Worm (Caenorhabditis elegans): ENCODE data around the gene F47B8.2.

F47B8.2 gene

ce11 chrV:14267326-14267942 is 49.0 kb downstream of the F47B8.2 start:
- TF ChIP-seq flt-1 (GFP tag; IDR thresholded peaks at IDR 0.05) (no peak), ztf-29 (GFP tag; IDR thresholded peaks at IDR 0.05) (no peak), T22C8.4 (GFP tag; IDR thresholded peaks at IDR 0.05) (no peak), tab-1 (GFP tag; IDR thresholded peaks at IDR 0.05) (no peak), cog-1 (tag; optimal IDR thresholded peaks at IDR 0.05) (no peak), ztf-23 (GFP tag; IDR thresholded peaks at IDR 0.05) (no peak), med-1 (GFP tag; optimal IDR thresholded peaks at IDR 0.05; ENCODE audit: insufficient read depth) (no peak), klf-2 (GFP tag; conservative IDR thresholded peaks at IDR 0.05) (no peak), ref-1 (GFP tag; conservative IDR thresholded peaks at IDR 0.05) (no peak)
